Fruit fly (Drosophila melanogaster) whole organism: ENCODE measurements around the gene CG33725.

ENCODE experiments used
- CG8478 ChIP-seq: fragments of >200 bp; optimal IDR thresholded peaks from 2 replicates; lab custom pipeline; 2018; ENCODE audit warnings: inconsistent platforms
- EcR ChIP-seq, 2 experiments: fragments of >200 bp; optimal IDR thresholded peaks; 2 replicates each; lab custom pipeline; 2017; ENCODE audit warnings: missing biosample characterization in 2 of 2, missing genetic modification characterization in 2 of 2, missing genetic modification reagents in 2 of 2
- pan ChIP-seq: fragments of >200 bp; optimal IDR thresholded peaks from 2 replicates; lab custom pipeline; 2017
- psq ChIP-seq: fragments of >200 bp; optimal IDR thresholded peaks from 2 replicates; lab custom pipeline; 2017
- usp ChIP-seq: fragments of >200 bp; optimal IDR thresholded peaks from 2 replicates; lab custom pipeline; 2017; ENCODE audit warnings: missing biosample characterization, missing genetic modification characterization, mixed read lengths

- TF ChIP-seq usp (no peak), psq (no peak), EcR (GFP tag; optimal IDR thresholded peaks at IDR 0.05; lab: Kevin White, UChicago) (no peak), CG8478 (no peak), pan (lab: Kevin White, UChicago) (no peak)
Observed at dm6 chr3L:12534318-12534717, 51.9 kb downstream of the CG33725 start, which contains the start of gene Pmm2.
